Worm (Caenorhabditis elegans): ENCODE results near the gene M02D8.5.

Gene M02D8.5

DNA sequence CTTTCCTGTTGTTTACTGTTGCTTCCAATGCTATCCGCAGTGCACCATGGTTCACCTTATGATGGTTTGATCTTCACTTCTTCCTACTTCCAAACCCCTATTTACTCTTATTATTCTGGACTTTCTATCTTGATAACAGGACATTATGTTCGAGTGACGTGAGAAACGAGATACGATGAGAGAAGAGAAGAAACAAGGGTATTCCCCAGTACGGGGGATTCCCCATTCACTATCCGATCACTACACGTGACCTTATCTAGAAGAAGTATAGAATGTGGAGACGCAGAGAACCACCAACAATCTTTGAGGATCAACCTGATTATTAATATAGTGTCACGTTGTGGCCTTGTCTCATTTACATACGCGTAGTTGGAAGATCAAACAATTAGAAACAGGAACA is 8.9 kb downstream of the M02D8.5 start:
- no peak for TF ChIP-seq madf-6 (GFP tag; IDR thresholded peaks at IDR 0.05)
- TF ChIP-seq lin-26 (GFP tag; IDR thresholded peaks at IDR 0.05) = 0 out of 2 replicates have a peak, but pooled peaks have one; percentile 37
- TF ChIP-seq ekl-4 (GFP tag; IDR thresholded peaks at IDR 0.05) = no peak

DNA sequence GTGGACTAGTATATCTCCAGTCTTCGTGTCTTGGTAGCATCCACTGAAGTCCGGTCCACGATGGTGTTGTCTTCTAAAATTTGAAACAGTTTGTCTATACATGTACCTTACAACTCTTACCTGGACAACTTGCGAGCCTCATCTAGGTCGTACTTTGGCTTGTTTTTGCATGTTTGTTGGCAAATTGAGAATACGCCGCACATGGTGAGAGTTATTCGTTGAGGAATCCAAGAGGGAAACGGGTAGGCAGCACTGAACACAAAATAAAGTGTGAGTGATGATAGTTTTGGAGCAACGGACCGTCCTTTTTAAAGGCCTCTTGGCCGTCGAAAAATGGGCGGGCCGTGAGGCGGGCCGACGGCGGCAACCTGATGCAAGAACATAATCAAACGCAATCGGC is 10.7 kb downstream of the M02D8.5 start, which contains the start of gene asns-2:
TSS of gene asns-2 (minus strand) at position 282 of the 400 bp plus-strand sequence.
- TF ChIP-seq chd-7 (tag; optimal IDR thresholded peaks at IDR 0.05) (no peak), B0336.3 (GFP tag; IDR thresholded peaks at IDR 0.05) (no peak), lin-35 (GFP tag; optimal IDR thresholded peaks at IDR 0.05) (no peak), F37B4.10 (GFP tag; IDR thresholded peaks at IDR 0.05) (no peak), Y53G8AR.9 (GFP tag; conservative IDR thresholded peaks at IDR 0.05) (no peak), hlh-26 (GFP tag; conservative IDR thresholded peaks at IDR 0.05) (no peak), let-607 (tag; optimal IDR thresholded peaks at IDR 0.05) (no peak), tlf-1 (GFP tag; optimal IDR thresholded peaks at IDR 0.05) (no peak), hmg-1.2 (GFP tag; IDR thresholded peaks at IDR 0.05) (no peak), attf-3 (GFP tag; conservative IDR thresholded peaks at IDR 0.05) (no peak)

DNA sequence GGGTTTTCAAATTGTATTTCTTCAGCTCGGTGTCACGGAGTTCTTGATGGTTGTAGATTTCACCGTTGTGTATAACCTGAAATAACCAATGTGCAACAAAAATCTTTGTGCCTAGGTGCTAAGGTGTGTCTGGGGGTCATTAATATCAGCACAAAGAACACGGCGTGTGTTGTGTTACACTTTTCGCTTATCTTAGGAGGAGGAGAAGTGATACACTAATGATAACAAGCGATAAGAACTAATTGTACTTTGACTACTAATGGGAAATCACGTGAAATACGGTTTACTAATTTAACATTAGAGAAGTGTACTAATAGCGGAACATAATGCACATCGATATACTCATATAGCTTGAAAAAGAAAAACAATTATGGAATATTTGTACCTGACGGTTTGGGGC is 11.2 kb downstream of the M02D8.5 start:
- TF ChIP-seq him-1 (tag; optimal IDR thresholded peaks at IDR 0.05) (no peak), F49E8.2 (tag; optimal IDR thresholded peaks at IDR 0.05; ENCODE audit: insufficient read depth) (no peak), hsf-1 (GFP tag; IDR thresholded peaks at IDR 0.05) (no peak), nhr-80 (tag; optimal IDR thresholded peaks at IDR 0.05) (peak; percentile 63), cebp-1 (GFP tag; IDR thresholded peaks at IDR 0.05) (no peak), cebp-1 (tag; optimal IDR thresholded peaks at IDR 0.05) (peak; percentile 4)

DNA sequence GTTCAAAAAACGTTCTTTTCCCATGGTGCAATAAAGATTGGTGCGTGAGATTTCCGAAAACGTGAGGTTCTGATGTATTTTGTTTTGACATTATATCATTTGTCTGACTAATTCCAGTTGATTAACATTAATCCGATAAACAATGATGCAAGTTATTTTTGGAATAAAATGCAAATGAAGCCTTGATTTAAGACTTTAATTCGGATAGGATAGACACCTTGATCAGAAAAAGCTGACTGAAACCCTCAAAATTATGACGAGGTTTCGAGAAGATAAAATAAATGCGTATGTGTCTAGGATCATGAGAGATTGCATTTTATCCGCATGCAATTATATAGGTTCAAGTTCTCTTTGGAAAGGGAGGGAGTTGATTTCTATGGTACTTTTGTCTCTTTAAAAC is 15.9 kb downstream of the M02D8.5 start:
- TF ChIP-seq F39B2.1 (GFP tag; IDR thresholded peaks at IDR 0.05) (no peak), F33H1.4 (GFP tag; IDR thresholded peaks at IDR 0.05) (no peak), hlh-12 (tag; optimal IDR thresholded peaks at IDR 0.05) (no peak), hmg-20 (GFP tag; IDR thresholded peaks at IDR 0.05) (no peak), atf-7 (tag; optimal IDR thresholded peaks at IDR 0.05) (no peak), repo-1 (tag; optimal IDR thresholded peaks at IDR 0.05) (no peak), aptf-2 (GFP tag; conservative IDR thresholded peaks at IDR 0.05) (no peak), rec-8 (tag; optimal IDR thresholded peaks at IDR 0.05) (no peak)

DNA sequence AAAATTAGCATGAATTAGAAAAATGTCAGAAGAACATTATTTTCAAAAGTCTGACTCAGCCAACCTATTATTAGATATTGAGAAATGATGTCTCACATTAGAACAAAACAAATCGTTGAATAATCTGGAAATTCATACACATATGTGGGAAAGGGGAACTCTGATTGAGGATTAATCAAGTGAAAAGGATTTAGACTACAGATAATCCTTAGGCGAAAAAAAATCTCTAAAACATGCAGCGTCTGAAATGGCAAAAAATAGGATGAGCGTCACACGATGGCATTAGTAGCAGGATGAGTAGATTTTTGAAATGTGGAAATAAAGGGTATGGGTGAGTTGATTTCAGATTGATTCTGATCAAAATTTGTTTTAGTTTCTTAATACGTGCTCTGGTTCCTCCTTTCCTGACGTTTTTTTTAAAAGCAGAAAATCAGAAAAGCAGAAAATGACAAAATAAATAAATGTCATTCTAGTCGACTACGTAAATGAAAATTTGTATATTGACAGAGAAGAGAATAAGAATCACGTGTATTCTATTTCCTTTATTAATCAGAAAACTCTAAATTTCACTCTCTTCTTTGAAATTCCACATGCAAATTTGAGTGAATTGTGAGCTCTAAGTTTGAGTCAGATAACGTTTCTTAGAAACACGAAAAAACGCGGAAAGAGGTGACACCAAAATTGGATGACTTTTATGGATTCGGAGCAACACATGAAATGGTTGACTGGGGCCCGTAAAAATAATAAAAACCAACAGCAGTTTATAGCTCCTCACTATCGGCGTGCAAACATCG is 17.0 kb downstream of the M02D8.5 start:
- TF ChIP-seq pbrm-1 (GFP tag; IDR thresholded peaks at IDR 0.05) (no peak), sea-2 (GFP tag; IDR thresholded peaks at IDR 0.05) (no peak), ceh-79 (tag; optimal IDR thresholded peaks at IDR 0.05) (no peak)

DNA sequence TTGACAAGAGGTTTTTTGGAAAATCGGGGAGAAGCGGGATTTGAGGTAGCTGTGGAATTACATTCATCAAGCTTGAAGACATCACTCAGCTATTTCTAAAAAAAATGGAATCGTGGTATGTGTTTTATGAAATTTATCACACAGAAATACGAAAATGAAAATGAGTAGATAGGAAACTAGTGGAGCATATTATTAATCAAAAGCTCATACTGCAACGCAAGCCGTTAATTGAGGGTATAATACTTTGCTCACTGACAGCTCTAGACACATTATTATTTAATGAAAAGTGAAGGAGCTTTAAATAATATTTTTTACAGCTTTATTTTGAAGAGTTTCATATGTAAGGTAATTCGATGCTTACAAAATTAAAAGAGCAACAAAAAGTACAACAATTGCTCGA is 18.5 kb downstream of the M02D8.5 start, which contains the start of gene M02D8.7:
TSS of gene M02D8.7 (minus strand) at position 101 of the 400 bp plus-strand sequence.
- TF ChIP-seq fkh-3 (tag; optimal IDR thresholded peaks at IDR 0.05) (no peak), ceh-100 (GFP tag; IDR thresholded peaks at IDR 0.05) (no peak), dox-1 (GFP tag; IDR thresholded peaks at IDR 0.05) (no peak), hlh-12 (tag; optimal IDR thresholded peaks at IDR 0.05) (no peak), mel-28 (tag; optimal IDR thresholded peaks at IDR 0.05; ENCODE audit: borderline replicate concordance) (no peak), unc-130 (GFP tag; optimal IDR thresholded peaks at IDR 0.05) (no peak), madf-3 (GFP tag; IDR thresholded peaks at IDR 0.05) (no peak), Y79H2A.3 (GFP tag; conservative IDR thresholded peaks at IDR 0.05) (no peak), Y67H2A.10 (GFP tag; conservative IDR thresholded peaks at IDR 0.05) (no peak), let-526 (GFP tag; IDR thresholded peaks at IDR 0.05) (no peak), him-1 (tag; optimal IDR thresholded peaks at IDR 0.05) (no peak), F49E8.2 (tag; optimal IDR thresholded peaks at IDR 0.05; ENCODE audit: insufficient read depth) (no peak)
